Worm (Caenorhabditis elegans) whole organism, young adult: ENCODE data around the gene F19H8.2.

Experiments
- dpl-1 ChIP-seq: fragments of 150-350 bp; optimal IDR thresholded peaks from 2 replicates; lab custom pipeline; 2014; ENCODE audit warnings: missing biosample characterization, missing genetic modification reagents, missing genetic modification characterization
- hrde-1 ChIP-seq: sonication (generic microtip); optimal IDR thresholded peaks from 2 replicates; lab custom pipeline; 2016; ENCODE audit warnings: missing genetic modification characterization, mild to moderate bottlenecking, missing compliant biosample characterization, moderate library complexity, missing genotype, missing genetic modification reagents, borderline replicate concordance
- nhr-120 ChIP-seq: fragments of 200-800 bp; sonication (Bioruptor generic); IDR thresholded peaks from 2 replicates; pipeline ENCODE4 v1.3.6; 2022; ENCODE audit warnings: missing genetic modification characterization, missing compliant biosample characterization

ce11 chrII:14604261-14604660 lies 1.4 kb downstream of the F19H8.2 start:
- TF ChIP-seq nhr-120 (GFP tag; lab: Robert Waterston, UW) (no peak), dpl-1 (GFP tag; lab: Kevin White, UChicago) (no peak), hrde-1 (tag; lab: Kevin White, UChicago) (no peak)
